Worm (Caenorhabditis elegans) whole organism, L3 larva: ENCODE data around the gene nphp-1.

Source experiments
- ama-1 ChIP-seq: fragments of 150-350 bp; optimal IDR thresholded peaks from 2 replicates; lab custom pipeline; 2018
- ceh-28 ChIP-seq: fragments of 150-350 bp; optimal IDR thresholded peaks from 2 replicates; lab custom pipeline; 2014; ENCODE audit warnings: missing biosample characterization, missing genetic modification reagents, missing genetic modification characterization
- ceh-82 ChIP-seq: fragments of 150-350 bp; optimal IDR thresholded peaks from 2 replicates; lab custom pipeline; 2014; ENCODE audit warnings: missing biosample characterization, missing genetic modification characterization
- ceh-9 ChIP-seq: sonication (generic microtip); optimal IDR thresholded peaks from 2 replicates; lab custom pipeline; 2018; ENCODE audit warnings: missing biosample characterization, missing genetic modification characterization
- daf-12 ChIP-seq: fragments of 150-350 bp; optimal IDR thresholded peaks from 2 replicates; lab custom pipeline; 2014; ENCODE audit warnings: missing biosample characterization, missing genetic modification reagents, missing genetic modification characterization
- egl-27 ChIP-seq: sonication (generic microtip); optimal IDR thresholded peaks from 4 replicates; lab custom pipeline; 2017; ENCODE audit warnings: missing biosample characterization, missing genetic modification reagents, missing genetic modification characterization
- egl-5 ChIP-seq: fragments of 150-350 bp; optimal IDR thresholded peaks from 2 replicates; lab custom pipeline; 2017; ENCODE audit warnings: missing biosample characterization, missing genetic modification reagents, missing genetic modification characterization, inconsistent platforms
- elt-1 ChIP-seq: fragments of 150-350 bp; optimal IDR thresholded peaks from 2 replicates; lab custom pipeline; 2014; ENCODE audit warnings: missing biosample characterization, missing genetic modification characterization
- elt-2 ChIP-seq: sonication (generic microtip); optimal IDR thresholded peaks from 2 replicates; lab custom pipeline; 2016; ENCODE audit warnings: missing genetic modification reagents, mild to moderate bottlenecking, missing genetic modification characterization, missing compliant biosample characterization
- elt-3 ChIP-seq, 3 experiments: fragments of 150-350 bp in 1 of 3; sonication (generic microtip) in 2 of 3; optimal IDR thresholded peaks; 2 replicates in 2 of 3; 4 replicates in 1 of 3; lab custom pipeline; 2014 to 2017; ENCODE audit warnings: missing biosample characterization in 3 of 3, missing genetic modification characterization in 3 of 3
- eor-1 ChIP-seq, 2 experiments: fragments of 150-350 bp; optimal IDR thresholded peaks; 2 replicates each; lab custom pipeline; 2014 to 2018; ENCODE audit warnings: missing biosample characterization in 2 of 2, missing genetic modification characterization in 2 of 2
- fkh-10 ChIP-seq: sonication (generic microtip); optimal IDR thresholded peaks from 2 replicates; lab custom pipeline; 2017; ENCODE audit warnings: missing biosample characterization, missing genetic modification reagents, missing genetic modification characterization
- fkh-2 ChIP-seq: fragments of 150-350 bp; optimal IDR thresholded peaks from 2 replicates; lab custom pipeline; 2014; ENCODE audit warnings: missing biosample characterization, missing genetic modification reagents, missing genetic modification characterization
- fos-1 ChIP-seq: fragments of 150-350 bp; optimal IDR thresholded peaks from 2 replicates; lab custom pipeline; 2014; ENCODE audit warnings: missing biosample characterization, missing genetic modification characterization
- jun-1 ChIP-seq: fragments of 150-350 bp; optimal IDR thresholded peaks from 2 replicates; lab custom pipeline; 2014; ENCODE audit warnings: missing biosample characterization, missing genetic modification reagents, missing genetic modification characterization
- lsy-12 ChIP-seq: sonication (generic microtip); optimal IDR thresholded peaks from 2 replicates; lab custom pipeline; 2016; ENCODE audit warnings: mild to moderate bottlenecking, missing genetic modification characterization, missing compliant biosample characterization
- mdl-1 ChIP-seq: fragments of 150-350 bp; optimal IDR thresholded peaks from 2 replicates; lab custom pipeline; 2014; ENCODE audit warnings: missing biosample characterization, missing genetic modification characterization
- mml-1 ChIP-seq: fragments of 150-350 bp; sonication (generic microtip); optimal IDR thresholded peaks from 3 replicates; lab custom pipeline; 2014; ENCODE audit warnings: missing biosample characterization, missing genetic modification characterization
- nfya-1 ChIP-seq: sonication (generic microtip); optimal IDR thresholded peaks from 2 replicates; lab custom pipeline; 2017; ENCODE audit warnings: missing genetic modification characterization, mild to moderate bottlenecking, missing compliant biosample characterization, antibody characterized with exemption, moderate library complexity; ENCODE audit not compliant: insufficient read depth
- nhr-23 ChIP-seq: fragments of 150-350 bp; optimal IDR thresholded peaks from 2 replicates; lab custom pipeline; 2014; ENCODE audit warnings: missing biosample characterization, missing genetic modification reagents, missing genetic modification characterization
- nhr-237 ChIP-seq: fragments of 150-350 bp; optimal IDR thresholded peaks from 2 replicates; lab custom pipeline; 2014; ENCODE audit warnings: missing biosample characterization, missing genetic modification characterization
- nhr-43 ChIP-seq: sonication (generic microtip); optimal IDR thresholded peaks from 2 replicates; lab custom pipeline; 2016; ENCODE audit warnings: mild to moderate bottlenecking, missing genetic modification characterization, missing compliant biosample characterization; ENCODE audit not compliant: poor library complexity, severe bottlenecking
- nhr-67 ChIP-seq: fragments of 150-350 bp; optimal IDR thresholded peaks from 2 replicates; lab custom pipeline; 2014; ENCODE audit warnings: missing biosample characterization, missing genetic modification characterization
- nhr-77 ChIP-seq: fragments of 150-350 bp; optimal IDR thresholded peaks from 2 replicates; lab custom pipeline; 2014; ENCODE audit warnings: missing biosample characterization, missing genetic modification characterization
- pha-4 ChIP-seq: fragments of 150-350 bp; optimal IDR thresholded peaks from 2 replicates; lab custom pipeline; 2014; ENCODE audit warnings: missing biosample characterization, missing genetic modification reagents, missing genetic modification characterization
- pqm-1 ChIP-seq: fragments of 150-350 bp; optimal IDR thresholded peaks from 2 replicates; lab custom pipeline; 2017; ENCODE audit warnings: missing biosample characterization, missing genetic modification characterization, inconsistent platforms
- sea-2 ChIP-seq: fragments of 150-350 bp; sonication (generic microtip); optimal IDR thresholded peaks from 4 replicates; lab custom pipeline; 2014; ENCODE audit warnings: missing biosample characterization, missing genetic modification reagents, missing genetic modification characterization
- snpc-4 ChIP-seq: fragments of 150-350 bp; optimal IDR thresholded peaks from 2 replicates; lab custom pipeline; 2014; ENCODE audit warnings: missing biosample characterization, missing genetic modification characterization
- unc-39 ChIP-seq: sonication (generic microtip); optimal IDR thresholded peaks from 4 replicates; lab custom pipeline; 2017; ENCODE audit warnings: missing biosample characterization, missing genetic modification characterization
- unc-62 ChIP-seq: fragments of 150-350 bp; sonication (generic microtip); optimal IDR thresholded peaks from 4 replicates; lab custom pipeline; 2014; ENCODE audit warnings: missing biosample characterization, missing genetic modification reagents, missing genetic modification characterization
- zag-1 ChIP-seq: fragments of 150-350 bp; optimal IDR thresholded peaks from 2 replicates; lab custom pipeline; 2014; ENCODE audit warnings: missing biosample characterization, missing genetic modification characterization
- ztf-11 ChIP-seq: fragments of 150-350 bp; optimal IDR thresholded peaks from 2 replicates; lab custom pipeline; 2014; ENCODE audit warnings: missing biosample characterization, missing genetic modification characterization

The nphp-1 gene

DNA sequence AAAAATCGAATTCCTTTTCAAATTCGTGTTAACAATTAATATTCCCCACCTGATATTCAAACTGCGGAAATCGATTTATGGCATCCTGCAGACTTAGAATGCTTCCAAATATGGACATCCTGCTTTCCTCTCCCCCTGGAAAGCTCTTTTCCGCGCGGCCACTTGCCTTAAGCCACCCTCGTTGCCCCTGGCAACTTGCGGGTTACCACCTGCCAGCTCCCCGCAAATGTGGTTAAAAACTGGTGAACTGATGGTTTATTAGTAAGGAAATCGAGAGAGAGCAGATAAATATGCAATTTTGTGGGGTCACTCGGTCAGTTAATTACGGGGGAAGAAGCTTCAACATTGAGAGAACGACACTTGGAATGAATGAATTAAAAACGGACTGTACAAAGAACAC, at the start of gene nphp-1:
Gene nphp-1, minus strand, starts transcription at position 145 of the 400 bp plus-strand sequence.
- TF ChIP-seq unc-62 = no peak
- no peak for TF ChIP-seq daf-12

DNA sequence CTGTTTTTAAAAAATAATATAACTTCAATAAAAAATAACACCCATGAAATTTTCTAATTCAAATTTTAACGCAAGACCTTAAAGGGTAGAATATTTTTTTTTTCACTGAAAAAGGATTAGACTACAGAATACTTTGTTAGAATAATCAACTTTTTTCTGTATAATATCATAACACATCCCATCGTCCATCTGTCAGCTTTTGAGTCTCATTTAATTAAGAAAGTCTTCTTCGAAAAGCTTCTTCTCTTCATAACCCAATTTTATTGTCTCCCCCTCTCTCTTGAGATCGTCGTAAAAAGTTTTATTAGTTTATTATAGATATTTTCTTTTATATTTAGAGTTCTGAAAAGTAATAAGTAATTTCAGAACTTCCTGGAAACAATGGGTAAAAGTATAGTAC, 44.0 kb upstream of the nphp-1 start:
- TF ChIP-seq fkh-10 = peak; percentile 5
- TF ChIP-seq ceh-9 (tag; lab: Kevin White, UChicago) = no peak

DNA sequence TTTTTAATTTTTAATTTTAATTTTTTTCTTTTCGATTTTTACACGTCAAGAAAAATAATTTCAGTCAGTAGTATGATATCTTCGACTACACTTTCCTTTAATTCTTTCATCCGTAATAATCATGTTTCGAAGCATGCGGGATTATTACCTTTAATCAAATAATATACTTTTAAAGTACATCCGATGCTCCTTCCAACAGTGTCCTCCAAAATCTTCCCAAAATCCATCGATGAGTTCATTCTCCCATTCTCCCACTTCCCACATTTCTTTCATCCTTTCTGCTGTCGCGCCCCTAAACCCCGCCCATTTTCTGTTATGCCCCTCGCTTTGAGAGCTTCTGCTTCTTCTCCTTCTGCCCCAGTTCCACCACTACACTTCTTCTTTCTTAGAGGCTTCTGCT, 42.7 kb upstream of the nphp-1 start, which contains the start of gene lgc-57:
Gene lgc-57, plus strand, starts transcription at position 301 of the 400 bp plus-strand sequence.
- TF ChIP-seq ceh-28 (tag; lab: Kevin White, UChicago) (no peak), nhr-43 (tag; lab: Kevin White, UChicago) (no peak), fos-1 (no peak), sea-2 (GFP tag; lab: Kevin White, UChicago) (no peak), nfya-1 (no peak), nhr-67 (no peak), egl-27 (tag; lab: Kevin White, UChicago) (no peak), fkh-2 (tag; lab: Kevin White, UChicago) (no peak), nhr-23 (tag; lab: Kevin White, UChicago) (no peak), jun-1 (tag; lab: Kevin White, UChicago) (no peak), pqm-1 (no peak), fkh-10 (no peak), mml-1 (tag; lab: Kevin White, UChicago) (no peak), pha-4 (tag; lab: Kevin White, UChicago) (no peak), mdl-1 (tag; lab: Kevin White, UChicago) (no peak)

DNA sequence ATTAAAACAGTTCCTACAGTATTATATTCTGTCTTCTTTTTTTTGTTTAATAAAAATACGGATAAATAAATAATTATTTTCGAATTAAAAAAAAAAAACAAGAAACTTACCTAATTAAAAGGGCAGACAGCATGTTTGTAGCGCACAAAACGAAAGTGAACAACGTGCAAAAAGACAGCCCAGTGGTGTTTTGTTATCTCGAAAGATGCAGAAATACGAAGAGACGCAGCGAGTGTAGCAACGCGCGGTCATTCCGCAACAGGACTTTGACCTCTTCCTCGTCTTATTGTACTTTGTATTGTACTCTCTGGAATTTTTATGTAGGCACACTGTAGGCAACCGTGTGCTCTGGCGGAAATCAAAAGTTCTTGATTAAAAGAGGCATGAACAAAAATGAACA, 41.6 kb upstream of the nphp-1 start, which contains the start of gene gbh-1:
Gene gbh-1, minus strand, starts transcription at position 149 of the 400 bp plus-strand sequence.
- TF ChIP-seq nfya-1 (no peak), nhr-67 (no peak), sea-2 (GFP tag; lab: Kevin White, UChicago) (no peak), ceh-82 (tag; lab: Kevin White, UChicago) (no peak), mdl-1 (tag; lab: Kevin White, UChicago) (no peak), pqm-1 (peak; percentile 53), elt-3 (tag; optimal IDR thresholded peaks at IDR 0.05; lab: Kevin White, UChicago) (no peak), egl-5 (no peak), nhr-237 (tag; lab: Kevin White, UChicago) (no peak), lsy-12 (no peak), fkh-10 (no peak), elt-2 (tag; lab: Kevin White, UChicago) (peak; percentile 60), nhr-77 (tag; lab: Kevin White, UChicago) (no peak)

DNA sequence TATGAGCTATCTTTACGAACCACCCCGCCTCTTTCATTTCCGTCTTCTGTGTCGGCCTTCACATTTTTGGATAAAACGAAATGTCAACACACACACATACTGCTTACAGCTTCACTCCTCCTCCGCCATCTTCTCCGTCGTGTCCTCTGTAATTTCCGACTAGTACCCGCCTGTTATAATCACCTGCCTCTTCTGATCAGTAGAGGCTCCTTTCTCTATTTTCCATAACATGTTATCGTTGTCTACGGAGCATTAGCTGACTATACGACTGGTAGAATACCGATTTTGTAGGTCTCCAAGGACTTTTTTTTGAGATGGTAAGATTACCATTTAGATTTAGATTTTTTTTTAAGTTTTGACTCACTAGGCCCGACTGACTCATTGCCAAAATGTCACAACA, 32.9 kb upstream of the nphp-1 start:
- no peak for TF ChIP-seq pha-4 (tag; lab: Kevin White, UChicago)
- TF ChIP-seq unc-39 = no peak
- no peak for TF ChIP-seq eor-1 (tag; optimal IDR thresholded peaks at IDR 0.05; lab: Kevin White, UChicago)
- no peak for TF ChIP-seq elt-2 (tag; lab: Kevin White, UChicago)
- no peak for TF ChIP-seq elt-3 (tag; optimal IDR thresholded peaks at IDR 0.05; lab: Kevin White, UChicago)
- TF ChIP-seq nhr-23 (tag; lab: Kevin White, UChicago) = no peak
- TF ChIP-seq zag-1 (tag; lab: Kevin White, UChicago) = no peak
- TF ChIP-seq ceh-9 (tag; lab: Kevin White, UChicago) = no peak
- no peak for TF ChIP-seq fkh-10
- no peak for TF ChIP-seq egl-5
- TF ChIP-seq nhr-43 (tag; lab: Kevin White, UChicago) = no peak
- TF ChIP-seq mml-1 (tag; lab: Kevin White, UChicago) = no peak
- TF ChIP-seq snpc-4 (tag; lab: Kevin White, UChicago) = no peak
- no peak for TF ChIP-seq fos-1
- TF ChIP-seq ama-1 (lab: Kevin White, UChicago) = no peak
- no peak for TF ChIP-seq pqm-1
- no peak for TF ChIP-seq elt-1
- TF ChIP-seq fkh-2 (tag; lab: Kevin White, UChicago) = no peak

DNA sequence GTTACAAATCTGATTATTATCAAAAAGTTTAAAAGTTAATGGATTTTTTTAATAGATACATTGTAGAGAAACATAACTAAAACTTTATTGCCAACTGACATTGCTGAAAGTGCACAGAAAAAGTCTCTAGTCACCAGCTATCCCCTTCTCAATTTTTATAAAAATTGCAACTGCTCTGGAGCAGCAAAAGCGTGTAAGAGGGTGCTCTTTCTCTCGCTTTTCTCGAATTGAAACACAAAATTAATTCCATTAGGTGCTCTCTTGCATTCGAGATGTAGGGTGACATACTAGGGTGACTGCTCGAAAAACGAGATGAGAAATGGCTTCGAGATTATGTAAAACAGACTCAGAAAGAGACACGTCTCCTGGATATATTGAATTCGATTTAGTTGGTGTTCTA, 28.6 kb upstream of the nphp-1 start:
- TF ChIP-seq fos-1 = no peak
- no peak for TF ChIP-seq nhr-23 (tag; lab: Kevin White, UChicago)
- TF ChIP-seq zag-1 (tag; lab: Kevin White, UChicago) = no peak
- no peak for TF ChIP-seq ztf-11 (tag; lab: Kevin White, UChicago)
